Worm (Caenorhabditis elegans): Measurements from ENCODE around the gene gfrp-1.

- no peak for TF ChIP-seq klf-2 (GFP tag; conservative IDR thresholded peaks at IDR 0.05)
- no peak for TF ChIP-seq ztf-29 (GFP tag; IDR thresholded peaks at IDR 0.05)
- no peak for TF ChIP-seq flt-1 (GFP tag; IDR thresholded peaks at IDR 0.05)
- no peak for TF ChIP-seq tab-1 (GFP tag; IDR thresholded peaks at IDR 0.05)
- TF ChIP-seq T22C8.4 (GFP tag; IDR thresholded peaks at IDR 0.05) = no peak
- TF ChIP-seq cog-1 (tag; optimal IDR thresholded peaks at IDR 0.05) = no peak
- no peak for TF ChIP-seq ref-1 (GFP tag; conservative IDR thresholded peaks at IDR 0.05)
- TF ChIP-seq med-1 (GFP tag; optimal IDR thresholded peaks at IDR 0.05; ENCODE audit: insufficient read depth) = no peak
Measured at ce11 chrIV:186110-186509, 17.3 kb upstream of the gfrp-1 start.

Measured in whole organism, midembryonic.